Fruit fly (Drosophila melanogaster): ENCODE measurements around the gene Six4.

dm6 chr3L:20755585-20755984 lies 37.0 kb downstream of the Six4 start, which contains the start of gene CG33912:
- TF ChIP-seq CTCF (optimal IDR thresholded peaks at IDR 0.05), result no peak
- no peak for TF ChIP-seq CG8478 (optimal IDR thresholded peaks at IDR 0.05)

Data from S2 (cell line).